Worm (Caenorhabditis elegans) whole organism, mixed stage, embryonic: ENCODE measurements around the gene aaim-1.

Experiments
- ces-1 ChIP-seq: fragments of 150-350 bp; optimal IDR thresholded peaks from 2 replicates; lab custom pipeline; 2014; ENCODE audit warnings: missing biosample characterization, missing genetic modification reagents, missing genetic modification characterization
- drap-1 ChIP-seq: fragments of 200-800 bp; sonication (Bioruptor generic); optimal IDR thresholded peaks from 3 replicates; lab custom pipeline; 2018; ENCODE audit warnings: mild to moderate bottlenecking, missing genetic modification characterization, missing compliant biosample characterization
- elt-1 ChIP-seq: sonication (generic microtip); optimal IDR thresholded peaks from 2 replicates; lab custom pipeline; 2017; ENCODE audit warnings: missing genetic modification characterization, mild to moderate bottlenecking, missing compliant biosample characterization, antibody characterized with exemption, moderate library complexity, borderline replicate concordance; ENCODE audit not compliant: insufficient read depth
- nhr-237 ChIP-seq: fragments of 150-350 bp; optimal IDR thresholded peaks from 2 replicates; lab custom pipeline; 2014; ENCODE audit warnings: missing biosample characterization, missing genetic modification characterization

ce11 chrX:6593178-6593786 lies 31.1 kb upstream of the aaim-1 start:
- TF ChIP-seq ces-1 (GFP tag; lab: Kevin White, UChicago): peak; percentile 52
- peak; percentile 91 for TF ChIP-seq drap-1 (GFP tag; lab: Kevin White, UChicago)
- no peak for TF ChIP-seq elt-1 (tag; lab: Kevin White, UChicago)
- peak; percentile 43 for TF ChIP-seq nhr-237 (tag; lab: Kevin White, UChicago)
